Fruit fly (Drosophila melanogaster) whole organism, prepupa: ENCODE measurements around the gene SCAR.

Experiments used
- CG10631 ChIP-seq: fragments of 200-800 bp; sonication (Bioruptor generic); optimal IDR thresholded peaks from 2 replicates; lab custom pipeline; 2016; ENCODE audit warnings: missing biosample characterization, missing genetic modification characterization
- CG10669 ChIP-seq: fragments of 200-800 bp; sonication (Bioruptor generic); optimal IDR thresholded peaks from 3 replicates; lab custom pipeline; 2018; ENCODE audit warnings: missing biosample characterization, mild to moderate bottlenecking, missing genetic modification characterization, moderate library complexity
- CG11294 ChIP-seq: fragments of 200-800 bp; sonication (Bioruptor generic); IDR thresholded peaks from 2 replicates; pipeline ENCODE4 v1.3.6; 2022; ENCODE audit warnings: missing biosample characterization, missing genetic modification characterization
- CG11762 ChIP-seq: fragments of 200-800 bp; sonication (Bioruptor generic); optimal IDR thresholded peaks from 3 replicates; lab custom pipeline; 2016; ENCODE audit warnings: missing biosample characterization, missing genetic modification characterization; ENCODE audit not compliant: insufficient read depth
- CG11902 ChIP-seq: fragments of 200-800 bp; sonication (Bioruptor generic); optimal IDR thresholded peaks from 3 replicates; lab custom pipeline; 2016; ENCODE audit warnings: missing biosample characterization, missing genetic modification characterization
- CG15336 ChIP-seq: fragments of 200-800 bp; sonication (Bioruptor generic); IDR thresholded peaks from 2 replicates; pipeline ENCODE4 v1.3.6; 2022; ENCODE audit warnings: missing biosample characterization, missing genetic modification characterization
- CG1621 ChIP-seq: fragments of 200-800 bp; sonication (Bioruptor generic); optimal IDR thresholded peaks from 3 replicates; lab custom pipeline; 2018; ENCODE audit warnings: missing biosample characterization, mild to moderate bottlenecking, missing genetic modification characterization
- CG16779 ChIP-seq: fragments of 200-800 bp; sonication (Bioruptor generic); optimal IDR thresholded peaks from 3 replicates; lab custom pipeline; 2017; ENCODE audit warnings: missing biosample characterization, mild to moderate bottlenecking, missing genetic modification characterization
- CG31627 ChIP-seq: fragments of 200-800 bp; sonication (Bioruptor generic); optimal IDR thresholded peaks from 3 replicates; lab custom pipeline; 2016; ENCODE audit warnings: missing biosample characterization, missing genetic modification characterization
- CG32006 ChIP-seq: fragments of 200-800 bp; sonication (Bioruptor generic); optimal IDR thresholded peaks from 3 replicates; lab custom pipeline; 2017; ENCODE audit warnings: missing biosample characterization, mild to moderate bottlenecking, missing genetic modification characterization
- CG34406 ChIP-seq: fragments of 200-800 bp; sonication (Bioruptor generic); optimal IDR thresholded peaks from 3 replicates; lab custom pipeline; 2016; ENCODE audit warnings: missing biosample characterization, missing genetic modification characterization
- CG3919 ChIP-seq: fragments of 200-800 bp; sonication (Bioruptor generic); optimal IDR thresholded peaks from 3 replicates; lab custom pipeline; 2016; ENCODE audit warnings: missing biosample characterization, missing genetic modification characterization
- CG4318 ChIP-seq: fragments of 200-800 bp; sonication (Bioruptor generic); optimal IDR thresholded peaks from 3 replicates; lab custom pipeline; 2017; ENCODE audit warnings: missing biosample characterization, mild to moderate bottlenecking, missing genetic modification characterization
- CG6276 ChIP-seq: fragments of 200-800 bp; sonication (Bioruptor generic); optimal IDR thresholded peaks from 2 replicates; lab custom pipeline; 2017; ENCODE audit warnings: missing biosample characterization, mild to moderate bottlenecking, missing genetic modification characterization
- CG6792 ChIP-seq: fragments of 200-800 bp; sonication (Bioruptor generic); optimal IDR thresholded peaks from 3 replicates; lab custom pipeline; 2016; ENCODE audit warnings: missing biosample characterization, missing genetic modification characterization
- CG6808 ChIP-seq: fragments of 200-800 bp; sonication (Bioruptor generic); optimal IDR thresholded peaks from 3 replicates; lab custom pipeline; 2017; ENCODE audit warnings: missing biosample characterization, missing genetic modification characterization, mild to moderate bottlenecking, moderate library complexity, missing genetic modification reagents
- CG6854 ChIP-seq: fragments of 200-800 bp; sonication (Bioruptor generic); optimal IDR thresholded peaks from 2 replicates; lab custom pipeline; 2017; ENCODE audit warnings: missing biosample characterization, mild to moderate bottlenecking, missing genetic modification characterization
- CG7368 ChIP-seq: fragments of 200-800 bp; sonication (Bioruptor generic); optimal IDR thresholded peaks from 3 replicates; lab custom pipeline; 2016; ENCODE audit warnings: missing biosample characterization, missing genetic modification characterization
- CG8119 ChIP-seq: fragments of 200-800 bp; sonication (Bioruptor generic); IDR thresholded peaks from 3 replicates; pipeline ENCODE4 v1.3.6; 2022; ENCODE audit warnings: missing biosample characterization, missing genetic modification characterization
- CG8319 ChIP-seq: fragments of 200-800 bp; sonication (Bioruptor generic); optimal IDR thresholded peaks from 3 replicates; lab custom pipeline; 2016; ENCODE audit warnings: missing biosample characterization, missing genetic modification characterization
- CG9139 ChIP-seq: fragments of 200-800 bp; sonication (Bioruptor generic); optimal IDR thresholded peaks from 3 replicates; lab custom pipeline; 2017; ENCODE audit warnings: missing biosample characterization, mild to moderate bottlenecking, missing genetic modification characterization
- Eip93F ChIP-seq: fragments of 200-800 bp; sonication (Bioruptor generic); optimal IDR thresholded peaks from 2 replicates; lab custom pipeline; 2016; ENCODE audit warnings: missing biosample characterization, mild to moderate bottlenecking, missing genetic modification characterization
- Ets21C ChIP-seq: fragments of 200-800 bp; sonication (Bioruptor generic); optimal IDR thresholded peaks from 3 replicates; lab custom pipeline; 2016; ENCODE audit warnings: missing biosample characterization, missing genetic modification characterization
- Gug ChIP-seq: fragments of 200-800 bp; sonication (Bioruptor generic); IDR thresholded peaks from 2 replicates; pipeline ENCODE4 v1.3.6; 2022; ENCODE audit warnings: missing biosample characterization, missing genetic modification characterization
- Hr38 ChIP-seq: sonication (Bioruptor generic); optimal IDR thresholded peaks from 2 replicates; lab custom pipeline; 2016; ENCODE audit warnings: missing biosample characterization, missing genetic modification characterization
- Hr4 ChIP-seq: fragments of 200-800 bp; sonication (Bioruptor generic); optimal IDR thresholded peaks from 3 replicates; lab custom pipeline; 2016; ENCODE audit warnings: missing biosample characterization, missing genetic modification characterization
- Lpt ChIP-seq: fragments of 200-800 bp; sonication (Bioruptor generic); optimal IDR thresholded peaks from 3 replicates; lab custom pipeline; 2016; ENCODE audit warnings: missing biosample characterization, missing genetic modification characterization
- Sox15 ChIP-seq: fragments of 200-800 bp; sonication (Bioruptor generic); optimal IDR thresholded peaks from 3 replicates; lab custom pipeline; 2016; ENCODE audit warnings: missing biosample characterization, missing genetic modification characterization
- achi ChIP-seq: fragments of 200-800 bp; sonication (Bioruptor generic); optimal IDR thresholded peaks from 3 replicates; lab custom pipeline; 2016; ENCODE audit warnings: missing biosample characterization, missing genetic modification characterization
- acj6 ChIP-seq: fragments of 200-800 bp; sonication (Bioruptor generic); optimal IDR thresholded peaks from 3 replicates; lab custom pipeline; 2016; ENCODE audit warnings: missing biosample characterization, missing genetic modification characterization
- cyc ChIP-seq: fragments of 200-800 bp; sonication (Bioruptor generic); optimal IDR thresholded peaks from 3 replicates; lab custom pipeline; 2016; ENCODE audit warnings: missing biosample characterization, missing genetic modification characterization
- dac ChIP-seq: fragments of 200-800 bp; sonication (Bioruptor generic); optimal IDR thresholded peaks from 2 replicates; lab custom pipeline; 2017; ENCODE audit warnings: missing biosample characterization, mild to moderate bottlenecking, missing genetic modification characterization
- dsx ChIP-seq: fragments of 200-800 bp; optimal IDR thresholded peaks from 3 replicates; lab custom pipeline; 2019; ENCODE audit warnings: missing biosample characterization, mild to moderate bottlenecking, missing genetic modification characterization, moderate library complexity; ENCODE audit not compliant: poor library complexity, severe bottlenecking
- eg ChIP-seq: fragments of 200-800 bp; sonication (Bioruptor generic); IDR thresholded peaks from 3 replicates; pipeline ENCODE4 v1.3.6; 2022; ENCODE audit warnings: missing biosample characterization, missing genetic modification characterization
- esn ChIP-seq: fragments of 200-800 bp; sonication (Bioruptor generic); optimal IDR thresholded peaks from 2 replicates; lab custom pipeline; 2016; ENCODE audit warnings: missing biosample characterization, mild to moderate bottlenecking, missing genetic modification characterization, moderate library complexity
- fd59A ChIP-seq: fragments of 200-800 bp; sonication (Bioruptor generic); optimal IDR thresholded peaks from 2 replicates; lab custom pipeline; 2017; ENCODE audit warnings: missing biosample characterization, mild to moderate bottlenecking, missing genetic modification characterization, missing genetic modification reagents
- fd85E ChIP-seq: fragments of 200-800 bp; sonication (Bioruptor generic); optimal IDR thresholded peaks from 3 replicates; lab custom pipeline; 2016; ENCODE audit warnings: missing biosample characterization, missing genetic modification characterization
- fkh ChIP-seq: fragments of 200-800 bp; sonication (Bioruptor generic); optimal IDR thresholded peaks from 3 replicates; lab custom pipeline; 2017; ENCODE audit warnings: missing biosample characterization, mild to moderate bottlenecking, missing genetic modification characterization, moderate library complexity
- lz ChIP-seq: fragments of 200-800 bp; sonication (Bioruptor generic); optimal IDR thresholded peaks from 3 replicates; lab custom pipeline; 2016; ENCODE audit warnings: missing biosample characterization, missing genetic modification characterization
- net ChIP-seq: fragments of 200-800 bp; sonication (Bioruptor generic); optimal IDR thresholded peaks from 3 replicates; lab custom pipeline; 2016; ENCODE audit warnings: missing biosample characterization, missing genetic modification characterization
- pdm3 ChIP-seq: fragments of 200-800 bp; sonication (Bioruptor generic); optimal IDR thresholded peaks from 3 replicates; lab custom pipeline; 2016; ENCODE audit warnings: missing biosample characterization, missing genetic modification characterization
- spab ChIP-seq: fragments of 200-800 bp; sonication (Bioruptor generic); optimal IDR thresholded peaks from 2 replicates; lab custom pipeline; 2017; ENCODE audit warnings: missing biosample characterization, mild to moderate bottlenecking, missing genetic modification characterization, missing genetic modification reagents
- topi ChIP-seq: fragments of 200-800 bp; sonication (Bioruptor generic); optimal IDR thresholded peaks from 3 replicates; lab custom pipeline; 2016; ENCODE audit warnings: missing biosample characterization, missing genetic modification characterization
- vri ChIP-seq: fragments of 200-800 bp; sonication (Bioruptor generic); optimal IDR thresholded peaks from 3 replicates; lab custom pipeline; 2016; ENCODE audit warnings: missing biosample characterization, mild to moderate bottlenecking, missing genetic modification characterization

The SCAR gene

DNA sequence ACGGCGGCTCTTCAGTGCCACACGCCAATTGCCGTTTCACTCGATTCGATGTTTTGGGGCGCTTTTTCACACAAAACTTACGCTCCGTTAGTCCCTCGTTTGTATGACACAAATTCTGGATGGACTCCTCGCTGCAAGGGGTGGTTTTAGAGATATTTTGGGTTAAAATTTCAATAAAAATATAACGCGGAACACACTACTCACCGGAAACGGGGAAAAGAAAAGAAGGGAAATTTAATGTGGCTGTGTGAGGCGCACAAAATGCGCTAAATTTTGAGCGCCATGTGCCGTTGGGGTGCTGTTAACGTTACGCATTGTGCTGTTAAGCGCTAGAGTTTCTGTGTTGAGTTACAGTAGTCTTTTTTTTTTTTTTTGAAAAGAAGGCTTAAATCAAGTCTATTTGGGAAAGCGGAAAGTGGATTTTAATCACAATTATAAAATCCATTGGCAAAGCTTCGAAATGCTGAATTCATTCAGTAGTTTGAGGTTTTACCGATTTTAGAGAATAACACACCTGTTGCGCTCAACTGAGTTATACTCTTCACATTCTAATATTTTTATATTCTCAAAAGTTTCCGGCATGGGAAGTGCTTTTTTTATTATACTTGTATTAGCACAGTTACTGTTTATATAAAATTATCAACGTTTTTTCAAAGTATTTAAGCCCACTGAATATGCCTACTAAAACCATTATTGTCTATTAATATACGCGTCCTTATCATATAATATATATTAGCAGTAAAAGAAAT lies 27.5 kb downstream of the SCAR start, which contains the start of gene RpL9 (continued):
- TF ChIP-seq CG16779 (tag; lab: Kevin White, UChicago) (no peak), dsx (GFP tag; lab: Kevin White, UChicago) (no peak), net (GFP tag; lab: Kevin White, UChicago) (no peak), CG6792 (peak; percentile 54), CG32006 (no peak), Lpt (GFP tag; lab: Kevin White, UChicago) (no peak), CG3919 (no peak), fd59A (peak; percentile 39), Gug (GFP tag; lab: Robert Waterston, UW) (no peak), CG1621 (tag; lab: Kevin White, UChicago) (no peak), esn (GFP tag; lab: Kevin White, UChicago) (peak; percentile 72), lz (GFP tag; lab: Kevin White, UChicago) (peak; percentile 71), achi (GFP tag; lab: Kevin White, UChicago) (no peak), eg (GFP tag; lab: Robert Waterston, UW) (no peak), Hr38 (GFP tag; lab: Kevin White, UChicago) (no peak), CG11902 (GFP tag; lab: Kevin White, UChicago) (no peak), vri (GFP tag; lab: Kevin White, UChicago) (no peak), Ets21C (GFP tag; lab: Kevin White, UChicago) (no peak), CG8319 (GFP tag; lab: Kevin White, UChicago) (peak; percentile 44), CG6854 (GFP tag; lab: Kevin White, UChicago) (peak; percentile 95), pdm3 (GFP tag; lab: Kevin White, UChicago) (no peak), CG15336 (GFP tag; lab: Robert Waterston, UW) (no peak)

DNA sequence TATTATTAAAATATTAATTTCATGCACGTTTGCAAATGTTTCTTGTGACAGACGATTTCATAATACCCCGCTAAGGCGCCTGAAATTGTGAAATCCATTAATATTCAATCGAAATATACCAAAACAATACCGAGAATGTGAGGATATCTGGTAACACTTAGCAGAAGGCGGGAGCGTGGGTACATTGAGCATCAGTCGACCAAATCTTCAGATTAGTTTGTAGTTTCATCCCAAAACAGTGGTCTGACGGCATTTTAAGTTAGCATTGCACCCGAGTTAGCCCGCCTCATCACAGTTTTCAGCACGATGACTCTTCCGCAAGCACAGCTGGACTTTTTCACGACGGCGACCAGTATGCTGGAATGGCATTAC lies 28.1 kb downstream of the SCAR start, which contains the start of gene Nup154:
Gene Nup154 (plus strand): TSS at position 147 of the 372 bp plus-strand sequence.
- TF ChIP-seq acj6 = no peak
- peak; percentile 23 for TF ChIP-seq CG6854 (GFP tag; lab: Kevin White, UChicago)
- TF ChIP-seq, all 60 proteins: peak for 1

DNA sequence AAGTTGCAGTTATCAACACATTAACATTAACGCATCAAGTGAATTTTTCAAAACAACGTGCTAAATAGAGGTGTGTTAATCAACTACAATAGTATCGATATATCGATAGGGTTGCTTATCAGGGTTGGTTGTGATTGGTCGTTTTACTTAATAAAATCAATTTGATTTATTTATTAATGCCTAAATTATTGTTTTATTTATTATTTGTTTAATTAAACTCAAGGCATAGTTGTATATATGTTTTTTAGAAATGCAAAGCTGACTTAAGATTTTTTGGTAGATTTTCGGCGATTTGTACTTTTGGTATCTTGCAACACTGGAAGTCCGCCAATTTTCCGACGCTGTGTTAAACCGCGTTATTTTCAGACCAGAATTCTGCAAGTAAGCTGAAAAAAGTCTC lies 34.4 kb downstream of the SCAR start, which contains the start of the genes Art8 and dUTPase:
Gene Art8 (minus strand): TSS at position 88 of the 400 bp plus-strand sequence.
Gene dUTPase (plus strand): TSS at position 314 of the 400 bp plus-strand sequence.
- TF ChIP-seq spab (no peak), acj6 (peak; percentile 58), CG8319 (GFP tag; lab: Kevin White, UChicago) (peak; percentile 19), topi (peak; percentile 46), esn (GFP tag; lab: Kevin White, UChicago) (peak; percentile 73), CG8119 (GFP tag; lab: Robert Waterston, UW) (0 out of 3 replicates have a peak, but pooled peaks have one; percentile 29), fd85E (GFP tag; lab: Kevin White, UChicago) (no peak), CG10669 (GFP tag; lab: Kevin White, UChicago) (peak; percentile 38), achi (GFP tag; lab: Kevin White, UChicago) (peak; percentile 60), CG11902 (GFP tag; lab: Kevin White, UChicago) (peak; percentile 19), CG15336 (GFP tag; lab: Robert Waterston, UW) (0 out of 2 replicates have a peak, but pooled peaks have one; percentile 32), CG11294 (GFP tag; lab: Robert Waterston, UW) (no peak; the same call in 1 of the 2 replicates), dsx (GFP tag; lab: Kevin White, UChicago) (peak; percentile 52), CG16779 (tag; lab: Kevin White, UChicago) (no peak), CG9139 (no peak), Gug (GFP tag; lab: Robert Waterston, UW) (no peak), Hr4 (GFP tag; lab: Kevin White, UChicago) (no peak), CG1621 (tag; lab: Kevin White, UChicago) (peak; percentile 13), Eip93F (GFP tag; lab: Kevin White, UChicago) (peak; percentile 53), CG3919 (peak; percentile 62), CG4318 (GFP tag; lab: Kevin White, UChicago) (no peak), CG11762 (GFP tag; lab: Kevin White, UChicago) (peak; percentile 39), CG6276 (GFP tag; lab: Kevin White, UChicago) (no peak), CG7368 (GFP tag; lab: Kevin White, UChicago) (no peak), CG32006 (no peak), vri (GFP tag; lab: Kevin White, UChicago) (no peak), dac (GFP tag; lab: Kevin White, UChicago) (no peak), cyc (GFP tag; lab: Kevin White, UChicago) (peak; percentile 60), fkh (GFP tag; lab: Kevin White, UChicago) (no peak), Sox15 (GFP tag; lab: Kevin White, UChicago) (peak; percentile 35), CG10631 (peak; percentile 70), CG6808 (GFP tag; lab: Kevin White, UChicago) (no peak), Lpt (GFP tag; lab: Kevin White, UChicago) (peak; percentile 12), CG31627 (peak; percentile 44), CG34406 (peak; percentile 40)
